Fruit fly (Drosophila melanogaster): ENCODE measurements around the gene CG32191.
A peak's percentile ranks its signal among the peaks of the same experiment; 100 is the strongest.

The CG32191 gene

dm6 chr3L:17856655-17857479 is 47.9 kb upstream of the CG32191 start, which contains the start of gene CG5535:
TSS of gene CG5535 (minus strand) at chr3L:17856794.
- TF ChIP-seq CG8281 (tag; optimal IDR thresholded peaks at IDR 0.05): peak; percentile 59
- peak; percentile 49 for TF ChIP-seq CG34376 (GFP tag; optimal IDR thresholded peaks at IDR 0.05)
- peak; percentile 73 for TF ChIP-seq CG4328 (GFP tag; optimal IDR thresholded peaks at IDR 0.05)
- no peak for TF ChIP-seq bowl (GFP tag; IDR thresholded peaks at IDR 0.05)
- peak; percentile 41 for TF ChIP-seq bab2 (GFP tag; optimal IDR thresholded peaks at IDR 0.05)
- peak; percentile 65 for TF ChIP-seq Rx (GFP tag; IDR thresholded peaks at IDR 0.05)
- TF ChIP-seq zen (tag; optimal IDR thresholded peaks at IDR 0.05): peak; percentile 59
- TF ChIP-seq ab (GFP tag; optimal IDR thresholded peaks at IDR 0.05): no peak
- TF ChIP-seq Adf1 (GFP tag; IDR thresholded peaks at IDR 0.05): no peak
- TF ChIP-seq CG11093 (GFP tag; IDR thresholded peaks at IDR 0.05): peak; percentile 67
- peak; percentile 68 for TF ChIP-seq gcm (GFP tag; optimal IDR thresholded peaks at IDR 0.05)
- peak; percentile 87 for TF ChIP-seq Ssrp (tag; optimal IDR thresholded peaks at IDR 0.05)
- TF ChIP-seq CG16815 (GFP tag; optimal IDR thresholded peaks at IDR 0.05): peak; percentile 86
- peak; percentile 34 for TF ChIP-seq Vsx1 (GFP tag; optimal IDR thresholded peaks at IDR 0.05)
- TF ChIP-seq slp2 (GFP tag; optimal IDR thresholded peaks at IDR 0.05): peak; percentile 21
- peak; percentile 60 for TF ChIP-seq ind (GFP tag; optimal IDR thresholded peaks at IDR 0.05)
- TF ChIP-seq CG1647 (GFP tag; optimal IDR thresholded peaks at IDR 0.05): peak; percentile 24
- TF ChIP-seq CG11085 (GFP tag; IDR thresholded peaks at IDR 0.05): peak; percentile 50; the same call in 1 of the 2 replicates
- no peak for TF ChIP-seq sr (GFP tag; IDR thresholded peaks at IDR 0.05)
- peak; percentile 87 for TF ChIP-seq CG1233 (GFP tag; optimal IDR thresholded peaks at IDR 0.05)
- no peak for TF ChIP-seq CkIIα-i1 (GFP tag; IDR thresholded peaks at IDR 0.05)
- TF ChIP-seq CG17802 (tag; optimal IDR thresholded peaks at IDR 0.05): peak; percentile 8
- TF ChIP-seq Side (GFP tag; optimal IDR thresholded peaks at IDR 0.05): peak; percentile 64
- no peak for TF ChIP-seq Doc2 (GFP tag; IDR thresholded peaks at IDR 0.05)
- TF ChIP-seq lola (GFP tag; optimal IDR thresholded peaks at IDR 0.05): peak in 1 of 3 experiments; percentile 92
- peak; percentile 17 for TF ChIP-seq nom (GFP tag; optimal IDR thresholded peaks at IDR 0.05)
- peak; percentile 69 for TF ChIP-seq cwo (GFP tag; optimal IDR thresholded peaks at IDR 0.05)
- TF ChIP-seq tll (GFP tag; optimal IDR thresholded peaks at IDR 0.05): peak in 1 of 2 experiments; percentile 6
- peak; percentile 74 for TF ChIP-seq NFAT (GFP tag; IDR thresholded peaks at IDR 0.05)
- TF ChIP-seq sim (GFP tag; IDR thresholded peaks at IDR 0.05): no peak
- peak; percentile 0 for TF ChIP-seq B-H2 (GFP tag; optimal IDR thresholded peaks at IDR 0.05)
- TF ChIP-seq Jarid2 (GFP tag; optimal IDR thresholded peaks at IDR 0.05): peak; percentile 35
- TF ChIP-seq CG5245 (GFP tag; optimal IDR thresholded peaks at IDR 0.05): peak; percentile 66
- TF ChIP-seq row (GFP tag; IDR thresholded peaks at IDR 0.05): peak; percentile 88
- TF ChIP-seq cad (GFP tag; optimal IDR thresholded peaks at IDR 0.05): no peak
- peak; percentile 71 for TF ChIP-seq sug (tag; optimal IDR thresholded peaks at IDR 0.05)
- no peak for TF ChIP-seq CG8478 (optimal IDR thresholded peaks at IDR 0.05)
- TF ChIP-seq Sox102F (GFP tag; optimal IDR thresholded peaks at IDR 0.05): peak; percentile 80
- TF ChIP-seq Awh (GFP tag; IDR thresholded peaks at IDR 0.05): peak; percentile 22; the same call in 1 of the 2 replicates
- no peak for TF ChIP-seq jigr1 (GFP tag; IDR thresholded peaks at IDR 0.05)
- TF ChIP-seq tio (GFP tag; optimal IDR thresholded peaks at IDR 0.05): peak; percentile 94
- no peak for TF ChIP-seq luna (GFP tag; optimal IDR thresholded peaks at IDR 0.05)
- no peak for TF ChIP-seq CG3838 (GFP tag; optimal IDR thresholded peaks at IDR 0.05)
- peak; percentile 49 for TF ChIP-seq D19B (GFP tag; optimal IDR thresholded peaks at IDR 0.05)
- peak; percentile 11 for TF ChIP-seq ems (GFP tag; optimal IDR thresholded peaks at IDR 0.05)
- no peak for TF ChIP-seq ash1 (GFP tag; optimal IDR thresholded peaks at IDR 0.05)
- TF ChIP-seq CG1529 (GFP tag; optimal IDR thresholded peaks at IDR 0.05): peak; percentile 68
- no peak for TF ChIP-seq Hr39 (optimal IDR thresholded peaks at IDR 0.05)
- TF ChIP-seq CG12391 (tag; optimal IDR thresholded peaks at IDR 0.05): peak; percentile 88
- TF ChIP-seq fd102C (GFP tag; optimal IDR thresholded peaks at IDR 0.05): peak; percentile 24

All from whole organism, embryonic.